Worm (Caenorhabditis elegans): ENCODE measurements around the gene rab-37.
A peak's percentile ranks its signal among the peaks of the same experiment; 100 is the strongest.

rab-37 gene

ce11 chrX:4274116-4274515 lies 38.5 kb upstream of the rab-37 start, which contains the start of gene mec-18:
Gene mec-18, minus strand, starts transcription at chrX:4274216.
- no peak for TF ChIP-seq lin-39 (tag; optimal IDR thresholded peaks at IDR 0.05)
- TF ChIP-seq F10B5.3 (tag; optimal IDR thresholded peaks at IDR 0.05) = no peak
- no peak for TF ChIP-seq hmg-1.1 (GFP tag; IDR thresholded peaks at IDR 0.05)
- TF ChIP-seq nhr-102 (tag; optimal IDR thresholded peaks at IDR 0.05) = no peak
- no peak for TF ChIP-seq nhr-25 (tag; optimal IDR thresholded peaks at IDR 0.05; ENCODE audit: borderline replicate concordance, insufficient read depth)
- TF ChIP-seq D1046.2 (GFP tag; IDR thresholded peaks at IDR 0.05) = no peak
- no peak for TF ChIP-seq mes-2 (tag; optimal IDR thresholded peaks at IDR 0.05; ENCODE audit: poor library complexity, severe bottlenecking)
- no peak for TF ChIP-seq pha-4 (GFP tag; IDR thresholded peaks at IDR 0.05)
- TF ChIP-seq pha-4 (tag; optimal IDR thresholded peaks at IDR 0.05) = no peak
- TF ChIP-seq cey-2 (tag; optimal IDR thresholded peaks at IDR 0.05; ENCODE audit: borderline replicate concordance, insufficient read depth) = no peak
- TF ChIP-seq madf-5 (GFP tag; IDR thresholded peaks at IDR 0.05) = no peak
- no peak for TF ChIP-seq skn-1 (tag; optimal IDR thresholded peaks at IDR 0.05)
- TF ChIP-seq dmd-9 (GFP tag; IDR thresholded peaks at IDR 0.05) = no peak
- no peak for TF ChIP-seq F26F4.8 (GFP tag; conservative IDR thresholded peaks at IDR 0.05)
- no peak for TF ChIP-seq vab-7 (GFP tag; IDR thresholded peaks at IDR 0.05)
- no peak for TF ChIP-seq lin-29 (GFP tag; IDR thresholded peaks at IDR 0.05)
- TF ChIP-seq snpc-1.2 (GFP tag; IDR thresholded peaks at IDR 0.05) = no peak
- TF ChIP-seq hlh-30 (tag; optimal IDR thresholded peaks at IDR 0.05; ENCODE audit: insufficient read depth) = no peak
- TF ChIP-seq mdl-1 (tag; optimal IDR thresholded peaks at IDR 0.05) = no peak
- no peak for TF ChIP-seq nhr-237 (tag; optimal IDR thresholded peaks at IDR 0.05)
- TF ChIP-seq mdt-29 (GFP tag; IDR thresholded peaks at IDR 0.05) = no peak

- TF ChIP-seq T20F7.1 (GFP tag; optimal IDR thresholded peaks at IDR 0.05) = no peak
- no peak for TF ChIP-seq snpc-4 (tag; optimal IDR thresholded peaks at IDR 0.05)
- no peak for TF ChIP-seq mdt-29 (GFP tag; IDR thresholded peaks at IDR 0.05)
- no peak for TF ChIP-seq ZK337.2 (GFP tag; IDR thresholded peaks at IDR 0.05)
- TF ChIP-seq mep-1 (tag; optimal IDR thresholded peaks at IDR 0.05) = no peak
- TF ChIP-seq tra-1 (GFP tag; IDR thresholded peaks at IDR 0.05) = no peak
- no peak for TF ChIP-seq ceh-44 (GFP tag; IDR thresholded peaks at IDR 0.05)
- no peak for TF ChIP-seq daf-12 (tag; optimal IDR thresholded peaks at IDR 0.05)
- no peak for TF ChIP-seq nhr-42 (GFP tag; IDR thresholded peaks at IDR 0.05)
- no peak for TF ChIP-seq hlh-30 (tag; optimal IDR thresholded peaks at IDR 0.05; ENCODE audit: insufficient read depth)
- TF ChIP-seq nhr-28 (tag; optimal IDR thresholded peaks at IDR 0.05) = no peak
- TF ChIP-seq ceh-20 (GFP tag; IDR thresholded peaks at IDR 0.05) = no peak
- no peak for TF ChIP-seq nhr-76 (tag; optimal IDR thresholded peaks at IDR 0.05)
- no peak for TF ChIP-seq ama-1 (optimal IDR thresholded peaks at IDR 0.05)
- TF ChIP-seq mdl-1 (tag; optimal IDR thresholded peaks at IDR 0.05) = no peak
- no peak for TF ChIP-seq rbr-2 (tag; optimal IDR thresholded peaks at IDR 0.05)
- no peak for TF ChIP-seq aha-1 (tag)
- TF ChIP-seq saeg-2 (GFP tag; IDR thresholded peaks at IDR 0.05) = no peak
- no peak for TF ChIP-seq hmg-1.1 (GFP tag; IDR thresholded peaks at IDR 0.05)
Observed at ce11 chrX:4273614-4274013, 38.0 kb upstream of the rab-37 start, which contains the start of gene C52B9.10. Gene C52B9.10, plus strand, starts transcription at chrX:4273914.

DNA sequence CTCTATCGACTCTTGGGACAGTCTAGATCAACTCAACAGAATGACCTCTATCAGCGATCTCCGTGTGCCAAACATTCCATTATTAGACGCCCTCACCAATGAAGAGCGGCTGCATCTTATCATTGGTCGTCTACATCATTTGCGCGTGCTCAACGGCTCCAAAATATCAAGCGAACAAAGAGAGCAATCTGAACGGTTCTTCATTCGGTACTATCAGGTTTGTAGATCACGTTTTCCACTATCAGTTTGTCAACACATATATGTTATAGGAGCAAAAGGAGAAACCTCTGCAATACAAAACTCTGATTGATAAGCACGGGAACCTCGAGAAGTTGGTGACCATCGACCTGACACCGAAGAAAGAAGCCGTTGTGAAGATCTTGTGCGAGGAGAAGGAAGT lies 32.7 kb upstream of the rab-37 start:
- TF ChIP-seq nhr-28 (tag; optimal IDR thresholded peaks at IDR 0.05) = peak; percentile 28
- TF ChIP-seq snpc-4 (tag; optimal IDR thresholded peaks at IDR 0.05) = no peak
- no peak for TF ChIP-seq pha-4 (GFP tag; IDR thresholded peaks at IDR 0.05)
- TF ChIP-seq pha-4 (tag; optimal IDR thresholded peaks at IDR 0.05) = no peak
- peak in 1 of 2 experiments; percentile 82 for TF ChIP-seq unc-62 (GFP tag; optimal IDR thresholded peaks at IDR 0.05 in 1 of 2)
- no peak for TF ChIP-seq unc-62 (tag; optimal IDR thresholded peaks at IDR 0.05)
- no peak for TF ChIP-seq T26A8.4 (GFP tag; IDR thresholded peaks at IDR 0.05)
- no peak for TF ChIP-seq Y75B8A.6 (GFP tag; IDR thresholded peaks at IDR 0.05)
- TF ChIP-seq pqm-1 (tag; optimal IDR thresholded peaks at IDR 0.05) = peak; percentile 17
- no peak for TF ChIP-seq cey-2 (tag; optimal IDR thresholded peaks at IDR 0.05; ENCODE audit: borderline replicate concordance, insufficient read depth)
- TF ChIP-seq hlh-30 (tag; optimal IDR thresholded peaks at IDR 0.05; ENCODE audit: insufficient read depth) = peak; percentile 32
- TF ChIP-seq D1046.2 (GFP tag; IDR thresholded peaks at IDR 0.05) = no peak
